Worm (Caenorhabditis elegans): ENCODE results near the gene nhr-199.

DNA sequence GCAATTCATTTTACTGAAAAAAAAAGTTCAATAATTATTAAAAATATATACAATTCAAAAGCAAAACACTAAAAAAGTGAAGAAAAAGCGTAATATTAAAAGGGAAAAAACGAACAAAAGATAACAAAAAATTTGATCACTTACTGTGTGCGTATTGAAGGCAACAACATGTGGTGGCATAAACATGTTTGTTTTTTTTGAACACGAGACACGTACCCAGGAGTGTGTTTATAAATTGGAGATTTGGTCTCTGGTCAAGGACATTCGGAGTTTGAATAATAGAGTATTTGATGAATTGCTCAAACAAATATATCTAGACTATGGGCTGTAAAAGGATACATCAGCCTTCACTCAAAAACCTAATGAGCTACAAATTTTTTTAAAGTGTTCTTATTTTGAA lies 15.9 kb upstream of the nhr-199 start:
- no peak for TF ChIP-seq flt-1 (GFP tag; IDR thresholded peaks at IDR 0.05)
- TF ChIP-seq T22C8.4 (GFP tag; IDR thresholded peaks at IDR 0.05) = no peak
- no peak for TF ChIP-seq tab-1 (GFP tag; IDR thresholded peaks at IDR 0.05)
- no peak for TF ChIP-seq ztf-23 (GFP tag; IDR thresholded peaks at IDR 0.05)
